Worm (Caenorhabditis elegans) whole organism, L2 larva: ENCODE data around the gene srh-20.
A peak's percentile ranks its signal among the peaks of the same experiment; 100 is the strongest.

Experiments
- C34F6.9 ChIP-seq: fragments of 150-350 bp; optimal IDR thresholded peaks from 2 replicates; lab custom pipeline; 2014; ENCODE audit warnings: missing biosample characterization, missing genetic modification characterization
- F13H6.1 ChIP-seq: sonication (generic microtip); optimal IDR thresholded peaks from 2 replicates; lab custom pipeline; 2016; ENCODE audit warnings: missing genetic modification characterization, missing compliant biosample characterization
- R02D3.7 ChIP-seq: fragments of 150-350 bp; optimal IDR thresholded peaks from 2 replicates; lab custom pipeline; 2014; ENCODE audit warnings: missing biosample characterization, missing genetic modification characterization
- Y55F3AM.14 ChIP-seq: fragments of 200-800 bp; sonication (Bioruptor generic); optimal IDR thresholded peaks from 2 replicates; lab custom pipeline; 2018; ENCODE audit warnings: mild to moderate bottlenecking, missing genetic modification characterization, missing compliant biosample characterization
- alr-1 ChIP-seq: fragments of 150-350 bp; optimal IDR thresholded peaks from 2 replicates; lab custom pipeline; 2014; ENCODE audit warnings: missing biosample characterization, missing genetic modification characterization
- ceh-16 ChIP-seq: fragments of 150-350 bp; optimal IDR thresholded peaks from 2 replicates; lab custom pipeline; 2014; ENCODE audit warnings: missing biosample characterization, missing genetic modification characterization
- ceh-82 ChIP-seq: fragments of 150-350 bp; optimal IDR thresholded peaks from 2 replicates; lab custom pipeline; 2014; ENCODE audit warnings: missing biosample characterization, missing genetic modification characterization
- crh-2 ChIP-seq: sonication (generic microtip); optimal IDR thresholded peaks from 2 replicates; lab custom pipeline; 2017; ENCODE audit warnings: missing biosample characterization, missing genetic modification characterization
- dmd-4 ChIP-seq: sonication (generic microtip); optimal IDR thresholded peaks from 2 replicates; lab custom pipeline; 2017; ENCODE audit warnings: missing biosample characterization, missing genetic modification characterization
- egl-27 ChIP-seq: sonication (generic microtip); optimal IDR thresholded peaks from 3 replicates; lab custom pipeline; 2017; ENCODE audit warnings: missing biosample characterization, missing genetic modification reagents, missing genetic modification characterization
- elt-3 ChIP-seq: sonication (generic microtip); optimal IDR thresholded peaks from 2 replicates; lab custom pipeline; 2017; ENCODE audit warnings: missing biosample characterization, missing genetic modification characterization
- fos-1 ChIP-seq: fragments of 150-350 bp; optimal IDR thresholded peaks from 2 replicates; lab custom pipeline; 2014; ENCODE audit warnings: missing biosample characterization, missing genetic modification characterization
- gmeb-1 ChIP-seq: fragments of 150-350 bp; optimal IDR thresholded peaks from 2 replicates; lab custom pipeline; 2014; ENCODE audit warnings: missing biosample characterization, missing genetic modification characterization
- lin-13 ChIP-seq: fragments of 150-350 bp; optimal IDR thresholded peaks from 2 replicates; lab custom pipeline; 2014; ENCODE audit warnings: missing biosample characterization, missing genetic modification reagents, missing genetic modification characterization
- lin-39 ChIP-seq: fragments of 150-350 bp; optimal IDR thresholded peaks from 2 replicates; lab custom pipeline; 2014; ENCODE audit warnings: missing biosample characterization, missing genetic modification reagents, missing genetic modification characterization
- lsy-2 ChIP-seq, 2 experiments: fragments of 150-350 bp in 1 of 2; sonication (generic microtip) in 1 of 2; optimal IDR thresholded peaks; 2 replicates each; lab custom pipeline; 2014 to 2017; ENCODE audit warnings: missing biosample characterization in 2 of 2, missing genetic modification characterization in 2 of 2
- mab-5 ChIP-seq: fragments of 150-350 bp; optimal IDR thresholded peaks from 2 replicates; lab custom pipeline; 2014; ENCODE audit warnings: missing biosample characterization, missing genetic modification characterization
- mbf-1 ChIP-seq: sonication (generic microtip); optimal IDR thresholded peaks from 2 replicates; lab custom pipeline; 2017; ENCODE audit warnings: missing biosample characterization, missing genetic modification characterization
- mdl-1 ChIP-seq, 2 experiments: fragments of 150-350 bp in 1 of 2; sonication (generic microtip) in 1 of 2; optimal IDR thresholded peaks; 2 replicates each; lab custom pipeline; 2017; ENCODE audit warnings: missing biosample characterization in 2 of 2, missing genetic modification characterization in 2 of 2
- nhr-10 ChIP-seq: sonication (generic microtip); optimal IDR thresholded peaks from 2 replicates; lab custom pipeline; 2017; ENCODE audit warnings: missing biosample characterization, missing genetic modification characterization
- nhr-11 ChIP-seq: fragments of 150-350 bp; optimal IDR thresholded peaks from 2 replicates; lab custom pipeline; 2014; ENCODE audit warnings: missing biosample characterization, missing genetic modification characterization
- nhr-12 ChIP-seq: fragments of 150-350 bp; optimal IDR thresholded peaks from 2 replicates; lab custom pipeline; 2014; ENCODE audit warnings: missing biosample characterization, missing genetic modification characterization
- nhr-129 ChIP-seq: fragments of 150-350 bp; optimal IDR thresholded peaks from 2 replicates; lab custom pipeline; 2014; ENCODE audit warnings: missing biosample characterization, missing genetic modification characterization
- nhr-23 ChIP-seq: fragments of 150-350 bp; optimal IDR thresholded peaks from 2 replicates; lab custom pipeline; 2014; ENCODE audit warnings: missing biosample characterization, missing genetic modification reagents, missing genetic modification characterization
- nhr-25 ChIP-seq: fragments of 150-350 bp; sonication (generic microtip); optimal IDR thresholded peaks from 3 replicates; lab custom pipeline; 2014; ENCODE audit warnings: missing biosample characterization, missing genetic modification characterization
- nhr-6 ChIP-seq: fragments of 150-350 bp; optimal IDR thresholded peaks from 2 replicates; lab custom pipeline; 2014; ENCODE audit warnings: missing biosample characterization, missing genetic modification characterization
- nhr-77 ChIP-seq: fragments of 150-350 bp; optimal IDR thresholded peaks from 2 replicates; lab custom pipeline; 2014; ENCODE audit warnings: missing biosample characterization, missing genetic modification characterization
- peb-1 ChIP-seq: fragments of 150-350 bp; optimal IDR thresholded peaks from 2 replicates; lab custom pipeline; 2014; ENCODE audit warnings: missing biosample characterization, missing genetic modification characterization
- sem-4 ChIP-seq: fragments of 150-350 bp; optimal IDR thresholded peaks from 2 replicates; lab custom pipeline; 2014; ENCODE audit warnings: missing biosample characterization, missing genetic modification reagents, missing genetic modification characterization
- sma-3 ChIP-seq: sonication (generic microtip); optimal IDR thresholded peaks from 2 replicates; lab custom pipeline; 2016; ENCODE audit warnings: missing genetic modification reagents, missing genetic modification characterization, missing compliant biosample characterization
- sma-9 ChIP-seq, 2 experiments: fragments of 150-350 bp in 1 of 2; sonication (generic microtip) in 1 of 2; optimal IDR thresholded peaks; 2 replicates each; lab custom pipeline; 2014 to 2016; ENCODE audit warnings: missing genetic modification characterization in 2 of 2, mild to moderate bottlenecking in 1 of 2, missing biosample characterization in 1 of 2, missing compliant biosample characterization in 1 of 2, missing genetic modification reagents in 1 of 2, moderate library complexity in 1 of 2
- snpc-4 ChIP-seq: fragments of 150-350 bp; optimal IDR thresholded peaks from 2 replicates; lab custom pipeline; 2014; ENCODE audit warnings: missing biosample characterization, missing genetic modification characterization
- unc-62 ChIP-seq: fragments of 150-350 bp; optimal IDR thresholded peaks from 2 replicates; lab custom pipeline; 2014; ENCODE audit warnings: missing biosample characterization, missing genetic modification reagents, missing genetic modification characterization
- zag-1 ChIP-seq: fragments of 150-350 bp; optimal IDR thresholded peaks from 2 replicates; lab custom pipeline; 2014; ENCODE audit warnings: missing biosample characterization, missing genetic modification characterization
- ztf-1 ChIP-seq: fragments of 200-800 bp; sonication (Bioruptor generic); conservative IDR thresholded peaks from 2 replicates; pipeline ENCODE4 v1.3.6; 2022; ENCODE audit warnings: missing genetic modification characterization, missing compliant biosample characterization
- ztf-11 ChIP-seq: sonication (generic microtip); optimal IDR thresholded peaks from 2 replicates; lab custom pipeline; 2017; ENCODE audit warnings: missing biosample characterization, missing genetic modification characterization

The srh-20 gene

ce11 chrV:4933268-4933667 is 8.6 kb downstream of the srh-20 start:
- TF ChIP-seq nhr-11 (tag; lab: Kevin White, UChicago): no peak
- no peak for TF ChIP-seq nhr-129 (tag; lab: Kevin White, UChicago)
- no peak for TF ChIP-seq sma-3 (GFP tag; lab: Kevin White, UChicago)
- TF ChIP-seq mdl-1 (tag; optimal IDR thresholded peaks at IDR 0.05; lab: Kevin White, UChicago): no peak
- no peak for TF ChIP-seq snpc-4
- TF ChIP-seq sem-4 (tag; lab: Kevin White, UChicago): no peak
- TF ChIP-seq lin-39 (tag; lab: Kevin White, UChicago): no peak
- no peak for TF ChIP-seq egl-27 (tag; lab: Kevin White, UChicago)

- TF ChIP-seq mdl-1 (tag; optimal IDR thresholded peaks at IDR 0.05; lab: Kevin White, UChicago): no peak
- no peak for TF ChIP-seq elt-3 (tag; lab: Kevin White, UChicago)
- no peak for TF ChIP-seq unc-62 (GFP tag; lab: Kevin White, UChicago)
- no peak for TF ChIP-seq sem-4 (tag; lab: Kevin White, UChicago)
- no peak for TF ChIP-seq mab-5 (tag; lab: Kevin White, UChicago)
- no peak for TF ChIP-seq egl-27 (tag; lab: Kevin White, UChicago)
- TF ChIP-seq sma-9 (GFP tag; optimal IDR thresholded peaks at IDR 0.05; lab: Kevin White, UChicago): no peak
- TF ChIP-seq sma-9 (tag; optimal IDR thresholded peaks at IDR 0.05; lab: Kevin White, UChicago): no peak
- no peak for TF ChIP-seq Y55F3AM.14 (GFP tag; lab: Kevin White, UChicago)
- TF ChIP-seq fos-1 (tag; lab: Kevin White, UChicago): no peak
- TF ChIP-seq alr-1: no peak
- TF ChIP-seq lin-39 (tag; lab: Kevin White, UChicago): no peak
- TF ChIP-seq nhr-6: no peak
- TF ChIP-seq nhr-10 (tag; lab: Kevin White, UChicago): no peak
- no peak for TF ChIP-seq nhr-129 (tag; lab: Kevin White, UChicago)
These were observed 9.7 kb downstream of the srh-20 start, which contains the start of gene catp-2 for ce11 chrV:4934406-4934805. Gene catp-2, plus strand, starts transcription at chrV:4934706.

- TF ChIP-seq nhr-25 (no peak), fos-1 (tag; lab: Kevin White, UChicago) (peak; percentile 30), lin-13 (GFP tag; lab: Kevin White, UChicago) (no peak)
- TF ChIP-seq, all 48 proteins: peak for 1
These were observed 10.4 kb downstream of the srh-20 start for ce11 chrV:4935096-4935495.

ce11 chrV:4937337-4937736 is 12.6 kb downstream of the srh-20 start:
- no peak for TF ChIP-seq fos-1 (tag; lab: Kevin White, UChicago)
- TF ChIP-seq mdl-1 (tag; optimal IDR thresholded peaks at IDR 0.05; lab: Kevin White, UChicago): no peak
- no peak for TF ChIP-seq F13H6.1 (tag; lab: Kevin White, UChicago)
- TF ChIP-seq nhr-23: no peak
- TF ChIP-seq sem-4 (tag; lab: Kevin White, UChicago): no peak
- no peak for TF ChIP-seq nhr-10 (tag; lab: Kevin White, UChicago)
- TF ChIP-seq nhr-25: no peak
- no peak for TF ChIP-seq mab-5 (tag; lab: Kevin White, UChicago)
- no peak for TF ChIP-seq ztf-11 (tag; lab: Kevin White, UChicago)
- TF ChIP-seq R02D3.7 (tag; lab: Kevin White, UChicago): no peak
- no peak for TF ChIP-seq nhr-129 (tag; lab: Kevin White, UChicago)
- no peak for TF ChIP-seq dmd-4 (tag; lab: Kevin White, UChicago)
- no peak for TF ChIP-seq ceh-82 (tag; lab: Kevin White, UChicago)
- no peak for TF ChIP-seq ceh-16 (tag; lab: Kevin White, UChicago)
- TF ChIP-seq C34F6.9: no peak
- no peak for TF ChIP-seq elt-3 (tag; lab: Kevin White, UChicago)
- no peak for TF ChIP-seq mbf-1 (tag; lab: Kevin White, UChicago)
- TF ChIP-seq sma-3 (GFP tag; lab: Kevin White, UChicago): no peak
- no peak for TF ChIP-seq lin-39 (tag; lab: Kevin White, UChicago)

- TF ChIP-seq mab-5 (tag; lab: Kevin White, UChicago) (no peak), ztf-11 (tag; lab: Kevin White, UChicago) (no peak), F13H6.1 (tag; lab: Kevin White, UChicago) (no peak), zag-1 (tag; lab: Kevin White, UChicago) (no peak), ztf-1 (GFP tag; lab: Robert Waterston, UW) (no peak), fos-1 (tag; lab: Kevin White, UChicago) (no peak), snpc-4 (no peak), lin-13 (GFP tag; lab: Kevin White, UChicago) (no peak), R02D3.7 (tag; lab: Kevin White, UChicago) (no peak), nhr-12 (tag; lab: Kevin White, UChicago) (no peak), gmeb-1 (no peak), nhr-77 (tag; lab: Kevin White, UChicago) (no peak), nhr-10 (tag; lab: Kevin White, UChicago) (no peak), peb-1 (no peak), lsy-2 (tag; optimal IDR thresholded peaks at IDR 0.05; lab: Kevin White, UChicago) (no peak), crh-2 (tag; lab: Kevin White, UChicago) (no peak), mdl-1 (tag; optimal IDR thresholded peaks at IDR 0.05; lab: Kevin White, UChicago) (no peak)
- TF ChIP-seq, all 48 proteins: peak for 0
These were observed 19.5 kb downstream of the srh-20 start, which contains the start of gene str-211 for ce11 chrV:4944219-4944618. Gene str-211, minus strand, starts transcription at chrV:4944319.
